ENCODE assay signal across 5 fruit fly cellular contexts in the genomic region with DNA sequence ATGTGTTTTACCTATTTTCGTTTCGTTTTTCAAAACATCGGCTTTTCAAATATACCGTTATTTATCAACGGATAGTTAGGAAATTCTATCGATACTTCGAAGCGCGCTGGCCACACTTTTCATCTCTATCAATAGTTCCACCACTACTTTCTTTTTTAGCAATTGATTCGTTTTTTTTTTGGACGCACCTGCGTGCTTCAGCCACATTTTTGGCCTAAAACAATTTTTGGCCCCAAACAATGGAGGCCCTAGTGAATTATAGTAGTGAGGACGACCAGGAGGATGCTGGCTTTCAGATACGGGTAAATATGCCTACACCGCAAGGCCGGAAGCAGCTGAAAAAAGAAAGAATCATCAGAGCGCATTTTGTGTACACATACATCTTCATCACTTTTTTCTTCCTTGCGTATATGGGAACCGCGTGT.
TF ChIP-seq lines count a peak whose summit lies in the region.

A gene (plus strand): TSS at position 139 of the 425 bp plus-strand sequence.

- TF ChIP-seq CTCF in whole organism, embryonic (GFP tag; optimal IDR thresholded peaks at IDR 0.05; lab: Kevin White, UChicago) = no peak

TF ChIP-seq in whole organism, adult, 20 proteins besides CTCF, POLR2A, EP300 and RAD21:
- TF ChIP-seq bab1 (GFP tag; optimal IDR thresholded peaks at IDR 0.05; lab: Kevin White, UChicago) (peak; percentile 12), cic (GFP tag; optimal IDR thresholded peaks at IDR 0.05; lab: Kevin White, UChicago) (no peak), cnc (optimal IDR thresholded peaks at IDR 0.05; lab: Kevin White, UChicago) (no peak), kay (GFP tag; lab: Kevin White, UChicago; ENCODE audit: borderline replicate concordance) (no peak), Hr96 (GFP tag; optimal IDR thresholded peaks at IDR 0.05; lab: Kevin White, UChicago) (no peak), ovo (GFP tag; optimal IDR thresholded peaks at IDR 0.05; lab: Kevin White, UChicago) (no peak), CG14711 (tag; optimal IDR thresholded peaks at IDR 0.05; lab: Kevin White, UChicago) (no peak), tj (GFP tag; optimal IDR thresholded peaks at IDR 0.05; lab: Kevin White, UChicago) (peak; percentile 6), Mnt (GFP tag; optimal IDR thresholded peaks at IDR 0.05; lab: Kevin White, UChicago) (peak; percentile 44)
TF ChIP-seq in whole organism, adult: peak in this region for 3.

TF ChIP-seq in whole organism, embryonic, 481 proteins besides CTCF, POLR2A, EP300 and RAD21 (continues in another document):
- TF ChIP-seq ato (GFP tag; IDR thresholded peaks at IDR 0.05; lab: Robert Waterston, UW; ENCODE audit: partially characterized antibody) (0 out of 2 replicates have a peak, but pooled peaks have one; percentile 10), cwo (GFP tag; optimal IDR thresholded peaks at IDR 0.05; lab: Kevin White, UChicago) (no peak), CG14014 (GFP tag; IDR thresholded peaks at IDR 0.05; lab: Robert Waterston, UW) (no peak), CG11695 (GFP tag; IDR thresholded peaks at IDR 0.05; lab: Robert Waterston, UW) (no peak), ara (GFP tag; IDR thresholded peaks at IDR 0.05; lab: Robert Waterston, UW) (no peak), E2f2 (GFP tag; IDR thresholded peaks at IDR 0.05; lab: Robert Waterston, UW) (peak; percentile 76), CG34224 (GFP tag; IDR thresholded peaks at IDR 0.05; lab: Robert Waterston, UW; ENCODE audit: partially characterized antibody) (peak; percentile 70), sens (GFP tag; lab: Kevin White, UChicago) (peak; percentile 65), Dp (GFP tag; optimal IDR thresholded peaks at IDR 0.05; lab: Kevin White, UChicago) (peak; percentile 72), CG18764 (GFP tag; optimal IDR thresholded peaks at IDR 0.05; lab: Kevin White, UChicago) (no peak), stwl (tag; optimal IDR thresholded peaks at IDR 0.05; lab: Kevin White, UChicago) (peak; percentile 36), YL-1 (GFP tag; optimal IDR thresholded peaks at IDR 0.05; lab: Kevin White, UChicago) (peak; percentile 56), sug (tag; optimal IDR thresholded peaks at IDR 0.05; lab: Kevin White, UChicago) (no peak), nmo (GFP tag; optimal IDR thresholded peaks at IDR 0.05; lab: Kevin White, UChicago) (peak; percentile 21), Scr (GFP tag; IDR thresholded peaks at IDR 0.05; lab: Robert Waterston, UW; ENCODE audit: partially characterized antibody) (peak; percentile 75), Usf (GFP tag; optimal IDR thresholded peaks at IDR 0.05; lab: Kevin White, UChicago) (no peak), CG13287 (GFP tag; IDR thresholded peaks at IDR 0.05; lab: Robert Waterston, UW; ENCODE audit: partially characterized antibody) (peak; percentile 77), phol (tag; optimal IDR thresholded peaks at IDR 0.05; lab: Kevin White, UChicago) (peak; percentile 16), CG16779 (GFP tag; IDR thresholded peaks at IDR 0.05; lab: Robert Waterston, UW) (no peak)

TF ChIP-seq in whole organism, prepupa, 60 proteins besides CTCF, POLR2A, EP300 and RAD21 (continues in another document):
- TF ChIP-seq eg (GFP tag; IDR thresholded peaks at IDR 0.05; lab: Robert Waterston, UW) (no peak), esn (GFP tag; optimal IDR thresholded peaks at IDR 0.05; lab: Kevin White, UChicago) (no peak), pdm3 (GFP tag; optimal IDR thresholded peaks at IDR 0.05; lab: Kevin White, UChicago) (no peak), CG11294 (GFP tag; IDR thresholded peaks at IDR 0.05; lab: Robert Waterston, UW) (no peak), Smox (GFP tag; optimal IDR thresholded peaks at IDR 0.05; lab: Kevin White, UChicago) (no peak), CG6792 (GFP tag; optimal IDR thresholded peaks at IDR 0.05; lab: Kevin White, UChicago) (no peak), lz (GFP tag; optimal IDR thresholded peaks at IDR 0.05; lab: Kevin White, UChicago) (no peak), fkh (GFP tag; optimal IDR thresholded peaks at IDR 0.05; lab: Kevin White, UChicago) (peak; percentile 22), Eip78C (GFP tag; lab: Kevin White, UChicago) (no peak), CG1621 (tag; optimal IDR thresholded peaks at IDR 0.05; lab: Kevin White, UChicago) (no peak), ss (GFP tag; optimal IDR thresholded peaks at IDR 0.05; lab: Kevin White, UChicago) (peak; percentile 36 to 66), CG15336 (GFP tag; IDR thresholded peaks at IDR 0.05; lab: Robert Waterston, UW) (no peak), spab (GFP tag; optimal IDR thresholded peaks at IDR 0.05; lab: Kevin White, UChicago) (no peak), dsx (GFP tag; optimal IDR thresholded peaks at IDR 0.05; lab: Kevin White, UChicago; ENCODE audit: poor library complexity, severe bottlenecking) (peak; percentile 5), fd59A (GFP tag; optimal IDR thresholded peaks at IDR 0.05; lab: Kevin White, UChicago) (no peak), vri (GFP tag; optimal IDR thresholded peaks at IDR 0.05; lab: Kevin White, UChicago) (no peak), CG3919 (GFP tag; optimal IDR thresholded peaks at IDR 0.05; lab: Kevin White, UChicago) (no peak), CG3032 (tag; optimal IDR thresholded peaks at IDR 0.05; lab: Kevin White, UChicago) (no peak), Ets96B (tag; optimal IDR thresholded peaks at IDR 0.05; lab: Kevin White, UChicago) (peak; percentile 13), CG11902 (GFP tag; optimal IDR thresholded peaks at IDR 0.05; lab: Kevin White, UChicago) (no peak), Hr39 (GFP tag; optimal IDR thresholded peaks at IDR 0.05; lab: Kevin White, UChicago) (no peak)

TF ChIP-seq in whole organism, pupa, 21 proteins besides CTCF, POLR2A, EP300 and RAD21:
- TF ChIP-seq CG12605 (GFP tag; IDR thresholded peaks at IDR 0.05; lab: Robert Waterston, UW) = no peak
- peak; percentile 17 for TF ChIP-seq CG15710 (tag; optimal IDR thresholded peaks at IDR 0.05; lab: Kevin White, UChicago)
- TF ChIP-seq Snoo (tag; optimal IDR thresholded peaks at IDR 0.05; lab: Kevin White, UChicago) = no peak
- no peak for TF ChIP-seq gl (tag; optimal IDR thresholded peaks at IDR 0.05; lab: Kevin White, UChicago)
- no peak for TF ChIP-seq CG17806 (tag; optimal IDR thresholded peaks at IDR 0.05; lab: Kevin White, UChicago)
- TF ChIP-seq Ets98B (GFP tag; IDR thresholded peaks at IDR 0.05; lab: Robert Waterston, UW) = no peak
- peak; percentile 6 for TF ChIP-seq CG8301 (tag; optimal IDR thresholded peaks at IDR 0.05; lab: Kevin White, UChicago)
- no peak for TF ChIP-seq CG13204 (GFP tag; optimal IDR thresholded peaks at IDR 0.05; lab: Kevin White, UChicago)
- no peak for TF ChIP-seq fd96Ca (GFP tag; IDR thresholded peaks at IDR 0.05; lab: Robert Waterston, UW)
- no peak for TF ChIP-seq CG9948 (tag; optimal IDR thresholded peaks at IDR 0.05; lab: Kevin White, UChicago)
- no peak for TF ChIP-seq rn (GFP tag; IDR thresholded peaks at IDR 0.05; lab: Robert Waterston, UW)
- no peak for TF ChIP-seq Pif1B (GFP tag; optimal IDR thresholded peaks at IDR 0.05; lab: Kevin White, UChicago)
- TF ChIP-seq CG4496 (GFP tag; IDR thresholded peaks at IDR 0.05; lab: Robert Waterston, UW) = 0 out of 3 replicates have a peak, but pooled peaks have one; percentile 18
- no peak for TF ChIP-seq EcR (GFP tag; optimal IDR thresholded peaks at IDR 0.05; lab: Kevin White, UChicago)
- no peak for TF ChIP-seq CG32121 (GFP tag; IDR thresholded peaks at IDR 0.05; lab: Robert Waterston, UW)
- TF ChIP-seq D1 (tag; optimal IDR thresholded peaks at IDR 0.05; lab: Kevin White, UChicago) = no peak
- TF ChIP-seq Pif1A (GFP tag; optimal IDR thresholded peaks at IDR 0.05; lab: Kevin White, UChicago) = no peak
- TF ChIP-seq CG10348 (GFP tag; IDR thresholded peaks at IDR 0.05; lab: Robert Waterston, UW) = no peak
- no peak for TF ChIP-seq CG34367 (tag; optimal IDR thresholded peaks at IDR 0.05; lab: Kevin White, UChicago)
- no peak for TF ChIP-seq CG14655 (GFP tag; optimal IDR thresholded peaks at IDR 0.05; lab: Kevin White, UChicago)
- peak; percentile 37 for TF ChIP-seq CG8159 (tag; optimal IDR thresholded peaks at IDR 0.05; lab: Kevin White, UChicago)

TF ChIP-seq in whole organism, wandering third instar larva, 38 proteins besides CTCF, POLR2A, EP300 and RAD21:
- peak; percentile 12 for TF ChIP-seq Sp1 (GFP tag; optimal IDR thresholded peaks at IDR 0.05; lab: Kevin White, UChicago)
- TF ChIP-seq brk (GFP tag; optimal IDR thresholded peaks at IDR 0.05; lab: Kevin White, UChicago) = no peak
- peak; percentile 6 for TF ChIP-seq h (GFP tag; optimal IDR thresholded peaks at IDR 0.05; lab: Kevin White, UChicago)
- peak; percentile 27 for TF ChIP-seq Myc (optimal IDR thresholded peaks at IDR 0.05; lab: Kevin White, UChicago)
TF ChIP-seq in whole organism, wandering third instar larva: peak in this region for 3.
